Worm (Caenorhabditis elegans): ENCODE results near the gene nhr-168.

nhr-168 gene

DNA sequence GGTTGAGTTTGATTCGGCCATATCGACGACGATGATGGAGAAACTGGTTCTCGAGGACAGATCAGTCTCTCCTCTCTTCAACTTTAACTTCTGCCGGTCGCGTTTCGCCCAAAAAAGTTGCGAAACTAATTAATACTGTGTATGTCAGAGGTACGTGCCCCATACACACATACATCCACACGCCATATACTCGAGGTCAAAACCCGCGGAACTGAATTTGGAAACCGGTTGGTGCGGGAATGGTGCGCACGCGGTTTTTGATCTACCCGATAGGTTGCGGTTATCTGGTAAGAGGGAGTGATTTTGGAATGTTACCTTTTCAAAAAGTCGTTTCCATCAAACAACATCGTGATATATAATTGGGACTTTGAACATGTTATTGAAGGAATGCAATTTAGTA lies 46.5 kb upstream of the nhr-168 start, which contains the start of gene ifbp-1 (continued):
- TF ChIP-seq nhr-41 (GFP tag; IDR thresholded peaks at IDR 0.05), result no peak
- no peak for TF ChIP-seq F26F4.8 (GFP tag; conservative IDR thresholded peaks at IDR 0.05)
- no peak for TF ChIP-seq T20F7.1 (GFP tag; optimal IDR thresholded peaks at IDR 0.05)
- TF ChIP-seq ztf-7 (tag; optimal IDR thresholded peaks at IDR 0.05), result no peak
- peak; percentile 85 for TF ChIP-seq nhr-28 (tag; optimal IDR thresholded peaks at IDR 0.05)
- no peak for TF ChIP-seq nhr-76 (tag; optimal IDR thresholded peaks at IDR 0.05)
- peak; percentile 79 for TF ChIP-seq nhr-25 (tag; optimal IDR thresholded peaks at IDR 0.05; ENCODE audit: borderline replicate concordance, insufficient read depth)
- peak; percentile 22 to 34 for TF ChIP-seq lsy-2 (tag; optimal IDR thresholded peaks at IDR 0.05)
- TF ChIP-seq spr-1 (tag; optimal IDR thresholded peaks at IDR 0.05), result no peak
- no peak for TF ChIP-seq duxl-1 (tag; optimal IDR thresholded peaks at IDR 0.05; ENCODE audit: poor library complexity)
- no peak for TF ChIP-seq nhr-102 (tag; optimal IDR thresholded peaks at IDR 0.05)
- no peak for TF ChIP-seq ztf-11 (tag; optimal IDR thresholded peaks at IDR 0.05)
- TF ChIP-seq mdl-1 (tag; optimal IDR thresholded peaks at IDR 0.05), result peak in 1 of 2 experiments; percentile 76
- TF ChIP-seq tag-97 (GFP tag; IDR thresholded peaks at IDR 0.05), result no peak
- TF ChIP-seq madf-5 (GFP tag; IDR thresholded peaks at IDR 0.05), result no peak
- TF ChIP-seq spr-3 (GFP tag; optimal IDR thresholded peaks at IDR 0.05), result no peak
- no peak for TF ChIP-seq T26A8.4 (GFP tag; IDR thresholded peaks at IDR 0.05)
- TF ChIP-seq nhr-237 (tag; optimal IDR thresholded peaks at IDR 0.05), result no peak
- peak; percentile 14 for TF ChIP-seq nhr-10 (tag; optimal IDR thresholded peaks at IDR 0.05)
- TF ChIP-seq mes-2 (tag; optimal IDR thresholded peaks at IDR 0.05; ENCODE audit: poor library complexity, severe bottlenecking), result no peak
- TF ChIP-seq lir-3 (tag; optimal IDR thresholded peaks at IDR 0.05), result no peak
- peak; percentile 73 for TF ChIP-seq cey-2 (tag; optimal IDR thresholded peaks at IDR 0.05; ENCODE audit: borderline replicate concordance, insufficient read depth)
- TF ChIP-seq ZK337.2 (GFP tag; IDR thresholded peaks at IDR 0.05), result no peak
- no peak for TF ChIP-seq ceh-44 (GFP tag; IDR thresholded peaks at IDR 0.05)
- TF ChIP-seq nhr-42 (GFP tag; IDR thresholded peaks at IDR 0.05), result no peak

DNA sequence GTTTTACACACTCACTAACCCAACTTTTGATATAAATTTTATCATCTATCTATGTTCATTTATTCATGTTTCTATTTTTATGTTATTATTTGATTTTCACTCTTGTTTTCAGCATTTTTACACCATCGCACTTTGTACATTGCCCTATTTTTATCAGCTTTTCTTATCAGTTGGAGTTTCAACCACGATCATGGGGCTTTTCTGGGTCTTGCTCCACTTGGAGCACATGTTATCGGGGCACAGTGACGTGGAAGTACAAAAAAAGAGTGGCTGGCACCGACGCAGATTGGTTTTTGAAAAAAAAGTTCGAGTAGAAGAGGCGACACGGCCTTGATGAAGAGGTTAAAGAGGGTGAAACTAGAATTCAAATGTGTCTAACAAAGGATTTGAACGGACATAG lies 43.5 kb upstream of the nhr-168 start:
- TF ChIP-seq Y5F2A.4 (GFP tag; optimal IDR thresholded peaks at IDR 0.05) (no peak), nhr-28 (tag; optimal IDR thresholded peaks at IDR 0.05) (peak; percentile 62), lsy-2 (tag; optimal IDR thresholded peaks at IDR 0.05) (peak in 1 of 2 experiments; percentile 26), hif-1 (tag; optimal IDR thresholded peaks at IDR 0.05) (peak in 1 of 2 experiments; percentile 27), cey-2 (tag; optimal IDR thresholded peaks at IDR 0.05; ENCODE audit: borderline replicate concordance, insufficient read depth) (peak; percentile 50), dmd-6 (GFP tag; IDR thresholded peaks at IDR 0.05) (peak; percentile 89), T20F7.1 (GFP tag; optimal IDR thresholded peaks at IDR 0.05) (peak; percentile 41), hlh-30 (tag; optimal IDR thresholded peaks at IDR 0.05; ENCODE audit: insufficient read depth) (peak; percentile 69), mep-1 (tag; optimal IDR thresholded peaks at IDR 0.05) (peak; percentile 66), nhr-102 (tag; optimal IDR thresholded peaks at IDR 0.05) (peak; percentile 52), mdl-1 (tag; optimal IDR thresholded peaks at IDR 0.05) (peak in 1 of 2 experiments; percentile 26), nhr-41 (GFP tag; IDR thresholded peaks at IDR 0.05) (0 out of 2 replicates have a peak, but pooled peaks have one; percentile 13), lin-13 (GFP tag; optimal IDR thresholded peaks at IDR 0.05) (no peak), ceh-82 (tag; optimal IDR thresholded peaks at IDR 0.05) (no peak), nhr-77 (tag; optimal IDR thresholded peaks at IDR 0.05) (peak; percentile 79), ceh-62 (tag; optimal IDR thresholded peaks at IDR 0.05) (no peak), daf-16 (GFP tag; optimal IDR thresholded peaks at IDR 0.05) (peak in 1 of 2 experiments; percentile 38), daf-16 (tag; optimal IDR thresholded peaks at IDR 0.05) (peak; percentile 93), mdt-29 (GFP tag; IDR thresholded peaks at IDR 0.05) (0 out of 2 replicates have a peak, but pooled peaks have one; percentile 10), nhr-48 (tag; optimal IDR thresholded peaks at IDR 0.05) (peak; percentile 13), nhr-111 (GFP tag; optimal IDR thresholded peaks at IDR 0.05) (no peak), madf-5 (GFP tag; IDR thresholded peaks at IDR 0.05) (no peak), rbr-2 (tag; optimal IDR thresholded peaks at IDR 0.05) (no peak), hlh-11 (tag; optimal IDR thresholded peaks at IDR 0.05) (peak; percentile 85), ZK546.5 (tag; optimal IDR thresholded peaks at IDR 0.05) (no peak), tra-1 (GFP tag; IDR thresholded peaks at IDR 0.05) (0 out of 2 replicates have a peak, but pooled peaks have one; percentile 44), nhr-6 (tag; optimal IDR thresholded peaks at IDR 0.05) (peak; percentile 65), dve-1 (tag; optimal IDR thresholded peaks at IDR 0.05; ENCODE audit: insufficient read depth) (peak; percentile 97), php-3 (GFP tag; IDR thresholded peaks at IDR 0.05) (peak; percentile 71), unc-62 (GFP tag; optimal IDR thresholded peaks at IDR 0.05 in 1 of 2) (no peak), unc-62 (tag; optimal IDR thresholded peaks at IDR 0.05) (no peak), zip-11 (GFP tag; IDR thresholded peaks at IDR 0.05) (no peak)
